Worm (Caenorhabditis elegans): ENCODE results near the gene F55A4.13.

The F55A4.13 gene

ce11 chrX:977958-978686 is 39.2 kb downstream of the F55A4.13 start, which contains the start of gene abhd-3.2 (continued):
- TF ChIP-seq mep-1 (tag; optimal IDR thresholded peaks at IDR 0.05) (peak; percentile 65), daf-16 (GFP tag; optimal IDR thresholded peaks at IDR 0.05) (peak in 1 of 2 experiments; percentile 38), daf-16 (tag; optimal IDR thresholded peaks at IDR 0.05) (peak; percentile 94), ama-1 (optimal IDR thresholded peaks at IDR 0.05) (no peak), dve-1 (tag; optimal IDR thresholded peaks at IDR 0.05; ENCODE audit: insufficient read depth) (peak; percentile 97)

- no peak for TF ChIP-seq daf-12 (tag; optimal IDR thresholded peaks at IDR 0.05)
- TF ChIP-seq Y105C5A.15 (GFP tag; IDR thresholded peaks at IDR 0.05): no peak
Measured at ce11 chrX:975236-975535, 42.2 kb downstream of the F55A4.13 start.

ce11 chrX:974499-975235 is 42.7 kb downstream of the F55A4.13 start, which contains the start of gene vps-45:
vps-45 (minus strand) TSS chrX:974848.
- TF ChIP-seq mep-1 (tag; optimal IDR thresholded peaks at IDR 0.05): peak; percentile 61
- no peak for TF ChIP-seq arid-1 (GFP tag; conservative IDR thresholded peaks at IDR 0.05)
- TF ChIP-seq aha-1 (tag): peak; percentile 78
- TF ChIP-seq mxl-3 (GFP tag; optimal IDR thresholded peaks at IDR 0.05): peak; percentile 45
- TF ChIP-seq daf-16 (GFP tag; optimal IDR thresholded peaks at IDR 0.05): no peak
- no peak for TF ChIP-seq daf-16 (tag; optimal IDR thresholded peaks at IDR 0.05)
- no peak for TF ChIP-seq madf-5 (GFP tag; IDR thresholded peaks at IDR 0.05)
- TF ChIP-seq duxl-1 (tag; optimal IDR thresholded peaks at IDR 0.05; ENCODE audit: poor library complexity): peak; percentile 37
- peak; percentile 80 for TF ChIP-seq mes-2 (tag; optimal IDR thresholded peaks at IDR 0.05; ENCODE audit: poor library complexity, severe bottlenecking)
- peak; percentile 38 for TF ChIP-seq rbr-2 (tag; optimal IDR thresholded peaks at IDR 0.05)
- TF ChIP-seq hmg-1.1 (GFP tag; IDR thresholded peaks at IDR 0.05): peak; percentile 77
- peak; percentile 33 for TF ChIP-seq hlh-30 (tag; optimal IDR thresholded peaks at IDR 0.05; ENCODE audit: insufficient read depth)
- peak; percentile 37 for TF ChIP-seq dmd-6 (GFP tag; IDR thresholded peaks at IDR 0.05)
- TF ChIP-seq ceh-28 (tag; optimal IDR thresholded peaks at IDR 0.05): peak; percentile 44
- TF ChIP-seq daf-19 (GFP tag; conservative IDR thresholded peaks at IDR 0.05): no peak
- peak; percentile 9 for TF ChIP-seq fkh-10 (GFP tag; optimal IDR thresholded peaks at IDR 0.05)
- no peak for TF ChIP-seq nhr-111 (GFP tag; optimal IDR thresholded peaks at IDR 0.05)
- peak in 1 of 2 experiments; percentile 18 for TF ChIP-seq lsy-2 (tag; optimal IDR thresholded peaks at IDR 0.05)
- TF ChIP-seq dve-1 (tag; optimal IDR thresholded peaks at IDR 0.05; ENCODE audit: insufficient read depth): peak; percentile 13
- TF ChIP-seq F10B5.3 (tag; optimal IDR thresholded peaks at IDR 0.05): no peak
- TF ChIP-seq daf-12 (tag; optimal IDR thresholded peaks at IDR 0.05): no peak
- TF ChIP-seq T20F7.1 (GFP tag; optimal IDR thresholded peaks at IDR 0.05): no peak
- TF ChIP-seq mdt-29 (GFP tag; IDR thresholded peaks at IDR 0.05): no peak
- no peak for TF ChIP-seq jun-1 (tag; optimal IDR thresholded peaks at IDR 0.05)
- TF ChIP-seq hlh-11 (tag; optimal IDR thresholded peaks at IDR 0.05): peak; percentile 57
- peak in 1 of 2 experiments; percentile 38 for TF ChIP-seq hif-1 (tag; optimal IDR thresholded peaks at IDR 0.05)

- TF ChIP-seq dve-1 (tag; optimal IDR thresholded peaks at IDR 0.05; ENCODE audit: insufficient read depth): no peak
- peak; percentile 31 for TF ChIP-seq nhr-28 (tag; optimal IDR thresholded peaks at IDR 0.05)
- no peak for TF ChIP-seq lin-1 (GFP tag; IDR thresholded peaks at IDR 0.05)
Measured at ce11 chrX:970072-970471, 47.3 kb downstream of the F55A4.13 start, which contains the start of gene C44C1.6. C44C1.6 (minus strand) TSS chrX:970270.

All from whole organism, L4 larva.